Worm (Caenorhabditis elegans) whole organism, L1 larva: ENCODE data around the gene str-249.
A peak's percentile ranks its signal among the peaks of the same experiment; 100 is the strongest.

ENCODE experiments used
- C04F5.9 ChIP-seq: sonication (generic microtip); optimal IDR thresholded peaks from 2 replicates; lab custom pipeline; 2016; ENCODE audit warnings: missing genetic modification characterization, missing compliant biosample characterization
- C16A3.4 ChIP-seq: fragments of 150-350 bp; optimal IDR thresholded peaks from 2 replicates; lab custom pipeline; 2014; ENCODE audit warnings: missing biosample characterization, missing genetic modification characterization
- C34B4.2 ChIP-seq: sonication (generic microtip); optimal IDR thresholded peaks from 2 replicates; lab custom pipeline; 2017; ENCODE audit warnings: mild to moderate bottlenecking, missing genetic modification characterization, missing compliant biosample characterization
- aha-1 ChIP-seq: fragments of 150-350 bp; optimal IDR thresholded peaks from 2 replicates; lab custom pipeline; 2014; ENCODE audit warnings: missing biosample characterization, missing genetic modification characterization
- alr-1 ChIP-seq: fragments of 200-800 bp; sonication (Bioruptor generic); optimal IDR thresholded peaks from 2 replicates; lab custom pipeline; 2018; ENCODE audit warnings: borderline replicate concordance, mild to moderate bottlenecking, missing genetic modification characterization, missing compliant biosample characterization
- aly-2 ChIP-seq: fragments of 150-350 bp; optimal IDR thresholded peaks from 2 replicates; lab custom pipeline; 2014; ENCODE audit warnings: missing biosample characterization, missing genetic modification characterization
- ama-1 ChIP-seq: fragments of 150-350 bp; optimal IDR thresholded peaks from 2 replicates; lab custom pipeline; 2014
- ceh-8 ChIP-seq: fragments of 200-800 bp; sonication (Bioruptor generic); optimal IDR thresholded peaks from 2 replicates; lab custom pipeline; 2018; ENCODE audit warnings: mild to moderate bottlenecking, missing genetic modification characterization, moderate library complexity, missing compliant biosample characterization
- ceh-88 ChIP-seq: fragments of 200-800 bp; sonication (Bioruptor generic); IDR thresholded peaks from 2 replicates; pipeline ENCODE4 v1.3.6; 2022; ENCODE audit warnings: missing genetic modification characterization, missing compliant biosample characterization
- ceh-90 ChIP-seq: sonication (generic microtip); optimal IDR thresholded peaks from 2 replicates; lab custom pipeline; 2016; ENCODE audit warnings: missing genetic modification characterization, missing compliant biosample characterization
- ces-1 ChIP-seq: fragments of 150-350 bp; optimal IDR thresholded peaks from 2 replicates; lab custom pipeline; 2014; ENCODE audit warnings: missing biosample characterization, missing genetic modification reagents, missing genetic modification characterization
- efl-1 ChIP-seq, 4 experiments: fragments of 150-350 bp; optimal IDR thresholded peaks in 3 of 4; peaks in 1 of 4; 1 replicate in 1 of 4; 2 replicates in 3 of 4; lab custom pipeline; 2014; ENCODE audit warnings: missing biosample characterization in 2 of 4, missing genetic modification characterization in 2 of 4, missing genetic modification reagents in 2 of 4
- efl-3 ChIP-seq: fragments of 200-800 bp; sonication (Bioruptor generic); optimal IDR thresholded peaks from 2 replicates; lab custom pipeline; 2018; ENCODE audit warnings: mild to moderate bottlenecking, missing genetic modification characterization, missing compliant biosample characterization
- egl-13 ChIP-seq: sonication (generic microtip); optimal IDR thresholded peaks from 2 replicates; lab custom pipeline; 2016; ENCODE audit warnings: missing genotype, missing genetic modification reagents, missing genetic modification characterization, missing compliant biosample characterization
- elt-2 ChIP-seq: sonication (generic microtip); optimal IDR thresholded peaks from 2 replicates; lab custom pipeline; 2016; ENCODE audit warnings: missing genetic modification characterization, mild to moderate bottlenecking, inconsistent platforms, missing compliant biosample characterization, missing genetic modification reagents
- elt-3 ChIP-seq, 6 experiments: fragments of 150-350 bp in 1 of 6; sonication (generic microtip); optimal IDR thresholded peaks; 2 replicates each; lab custom pipeline; 2017 to 2018; ENCODE audit warnings: missing biosample characterization in 6 of 6, missing genetic modification characterization in 6 of 6, inconsistent platforms in 1 of 6
- ets-5 ChIP-seq: fragments of 200-800 bp; sonication (Bioruptor generic); IDR thresholded peaks from 2 replicates; pipeline ENCODE4 v1.3.6; 2022; ENCODE audit warnings: missing genetic modification characterization, missing compliant biosample characterization
- fos-1 ChIP-seq: fragments of 150-350 bp; optimal IDR thresholded peaks from 2 replicates; lab custom pipeline; 2014; ENCODE audit warnings: missing biosample characterization, missing genetic modification characterization
- hpl-2 ChIP-seq: fragments of 150-350 bp; optimal IDR thresholded peaks from 2 replicates; lab custom pipeline; 2014; ENCODE audit warnings: missing biosample characterization, missing genetic modification reagents, missing genetic modification characterization
- isw-1 ChIP-seq: fragments of 200-800 bp; sonication (Bioruptor generic); IDR thresholded peaks from 2 replicates; pipeline ENCODE4 v1.3.6; 2022; ENCODE audit warnings: missing genetic modification characterization, missing compliant biosample characterization
- jun-1 ChIP-seq: fragments of 150-350 bp; optimal IDR thresholded peaks from 2 replicates; lab custom pipeline; 2014; ENCODE audit warnings: missing biosample characterization, missing genetic modification reagents, missing genetic modification characterization
- lin-13 ChIP-seq: fragments of 150-350 bp; optimal IDR thresholded peaks from 2 replicates; lab custom pipeline; 2014; ENCODE audit warnings: missing biosample characterization, missing genetic modification reagents, missing genetic modification characterization
- lir-3 ChIP-seq: sonication (generic microtip); optimal IDR thresholded peaks from 2 replicates; lab custom pipeline; 2016; ENCODE audit warnings: mild to moderate bottlenecking, missing genetic modification characterization, moderate library complexity, missing compliant biosample characterization; ENCODE audit not compliant: poor library complexity
- mdl-1 ChIP-seq, 2 experiments: fragments of 150-350 bp; optimal IDR thresholded peaks; 2 replicates each; lab custom pipeline; 2014 to 2017; ENCODE audit warnings: missing biosample characterization in 2 of 2, missing genetic modification characterization in 2 of 2, inconsistent platforms in 1 of 2
- mef-2 ChIP-seq: fragments of 150-350 bp; optimal IDR thresholded peaks from 2 replicates; lab custom pipeline; 2014; ENCODE audit warnings: missing biosample characterization, missing genetic modification characterization
- mep-1 ChIP-seq: fragments of 150-350 bp; optimal IDR thresholded peaks from 2 replicates; lab custom pipeline; 2014; ENCODE audit warnings: missing biosample characterization, missing genetic modification characterization
- nhr-12 ChIP-seq: sonication (generic microtip); optimal IDR thresholded peaks from 2 replicates; lab custom pipeline; 2017; ENCODE audit warnings: missing biosample characterization, missing genetic modification characterization
- nhr-237 ChIP-seq: fragments of 150-350 bp; optimal IDR thresholded peaks from 2 replicates; lab custom pipeline; 2014; ENCODE audit warnings: missing biosample characterization, missing genetic modification characterization
- nhr-76 ChIP-seq: sonication (generic microtip); optimal IDR thresholded peaks from 2 replicates; lab custom pipeline; 2017; ENCODE audit warnings: missing biosample characterization, missing genetic modification characterization
- nhr-77 ChIP-seq: fragments of 150-350 bp; optimal IDR thresholded peaks from 2 replicates; lab custom pipeline; 2014; ENCODE audit warnings: missing biosample characterization, missing genetic modification characterization
- nhr-85 ChIP-seq: sonication (generic microtip); peaks from one replicate; lab custom pipeline; 2016; ENCODE audit warnings: missing genetic modification characterization, inconsistent platforms, missing compliant biosample characterization
- pax-3 ChIP-seq: fragments of 200-800 bp; sonication (Bioruptor generic); optimal IDR thresholded peaks from 2 replicates; lab custom pipeline; 2018; ENCODE audit warnings: mild to moderate bottlenecking, missing genetic modification characterization, moderate library complexity, missing compliant biosample characterization
- pqm-1 ChIP-seq: sonication (generic microtip); optimal IDR thresholded peaks from 3 replicates; lab custom pipeline; 2017; ENCODE audit warnings: missing biosample characterization, missing genetic modification characterization
- sox-4 ChIP-seq: sonication (generic microtip); optimal IDR thresholded peaks from 2 replicates; lab custom pipeline; 2016; ENCODE audit warnings: missing genetic modification characterization, missing compliant biosample characterization
- sptf-1 ChIP-seq: fragments of 150-350 bp; optimal IDR thresholded peaks from 2 replicates; lab custom pipeline; 2014; ENCODE audit warnings: missing biosample characterization, missing genetic modification characterization
- tlp-1 ChIP-seq: fragments of 150-350 bp; optimal IDR thresholded peaks from 2 replicates; lab custom pipeline; 2014; ENCODE audit warnings: missing biosample characterization, missing genetic modification characterization
- unc-130 ChIP-seq: fragments of 150-350 bp; optimal IDR thresholded peaks from 2 replicates; lab custom pipeline; 2017; ENCODE audit warnings: missing biosample characterization, missing genetic modification characterization, inconsistent platforms
- unc-86 ChIP-seq: sonication (generic microtip); optimal IDR thresholded peaks from 2 replicates; lab custom pipeline; 2016; ENCODE audit warnings: missing genetic modification characterization, missing compliant biosample characterization
- vab-15 ChIP-seq: sonication (generic microtip); optimal IDR thresholded peaks from 2 replicates; lab custom pipeline; 2017; ENCODE audit warnings: missing genotype, mild to moderate bottlenecking, missing genetic modification characterization, missing compliant biosample characterization
- xbp-1 ChIP-seq: sonication (generic microtip); optimal IDR thresholded peaks from 2 replicates; lab custom pipeline; 2016; ENCODE audit warnings: missing genetic modification characterization, missing compliant biosample characterization
- zip-4 ChIP-seq: fragments of 200-800 bp; sonication (Bioruptor generic); optimal IDR thresholded peaks from 2 replicates; lab custom pipeline; 2018; ENCODE audit warnings: mild to moderate bottlenecking, missing genetic modification characterization, moderate library complexity, missing compliant biosample characterization
- ztf-11 ChIP-seq, 2 experiments: sonication (generic microtip); optimal IDR thresholded peaks; 2 replicates each; lab custom pipeline; 2016 to 2017; ENCODE audit warnings: missing genetic modification characterization in 2 of 2, missing biosample characterization in 1 of 2, missing compliant biosample characterization in 1 of 2

The str-249 gene

DNA sequence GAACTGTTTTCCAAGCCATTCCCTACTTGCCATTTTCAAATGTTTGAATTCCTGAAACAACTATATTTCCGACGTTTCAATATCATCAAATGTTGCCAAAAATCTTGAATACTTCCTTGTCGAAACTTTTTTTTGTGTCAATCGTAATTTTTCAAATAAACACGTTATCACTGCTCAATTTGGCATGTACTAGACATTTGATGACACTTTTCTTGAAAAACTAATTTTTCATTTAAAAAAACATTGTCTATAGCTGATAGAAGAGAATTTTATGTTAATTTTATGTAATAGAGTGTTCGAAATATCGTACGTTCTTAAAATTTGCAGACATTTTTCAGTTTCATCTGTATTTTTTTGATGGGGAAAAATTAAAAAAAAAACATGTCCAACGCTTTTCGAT is 3.8 kb downstream of the str-249 start:
- TF ChIP-seq alr-1 (no peak), ets-5 (GFP tag; lab: Robert Waterston, UW) (no peak), elt-2 (tag; lab: Kevin White, UChicago) (no peak), aly-2 (no peak), sptf-1 (tag; lab: Kevin White, UChicago) (no peak), C04F5.9 (tag; lab: Kevin White, UChicago) (no peak), nhr-77 (tag; lab: Kevin White, UChicago) (no peak), isw-1 (GFP tag; lab: Robert Waterston, UW) (no peak), efl-3 (no peak), pqm-1 (tag; lab: Kevin White, UChicago) (no peak), lin-13 (GFP tag; lab: Kevin White, UChicago) (no peak), mdl-1 (tag; optimal IDR thresholded peaks at IDR 0.05; lab: Kevin White, UChicago) (no peak), unc-130 (tag; lab: Kevin White, UChicago) (no peak), nhr-85 (tag; lab: Kevin White, UChicago) (no peak), sox-4 (tag; lab: Kevin White, UChicago) (no peak), mep-1 (tag; lab: Kevin White, UChicago) (no peak), ama-1 (lab: Kevin White, UChicago) (no peak), nhr-12 (tag; lab: Kevin White, UChicago) (no peak), ceh-90 (tag; lab: Kevin White, UChicago) (no peak)

DNA sequence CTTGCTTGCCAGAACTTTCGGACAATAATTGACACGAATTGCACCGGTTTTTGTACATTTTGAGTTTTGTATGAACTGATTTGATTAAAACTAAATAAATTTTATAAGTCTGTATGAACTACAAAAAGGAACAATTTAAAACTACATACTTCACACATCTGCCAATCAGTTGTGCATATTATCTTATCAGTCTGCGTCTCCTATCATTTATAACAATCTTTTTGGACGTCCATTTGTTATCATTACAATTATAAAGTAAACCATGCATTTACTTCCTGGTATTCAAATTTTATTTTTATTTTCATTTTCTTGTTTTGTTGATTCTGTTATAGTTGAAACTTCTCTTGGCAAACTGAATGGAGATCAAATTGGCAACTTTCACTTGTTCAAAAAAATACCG is 6.4 kb downstream of the str-249 start, which contains the start of gene cest-10:
TSS of gene cest-10 (plus strand) at position 254 of the 400 bp plus-strand sequence.
- TF ChIP-seq C04F5.9 (tag; lab: Kevin White, UChicago), result no peak
- TF ChIP-seq lir-3 (tag; lab: Kevin White, UChicago), result no peak
- no peak for TF ChIP-seq efl-1 (optimal IDR thresholded peaks at IDR 0.05; lab: Kevin White, UChicago)
- TF ChIP-seq efl-1 (GFP tag; optimal IDR thresholded peaks at IDR 0.05 in 1 of 2; lab: Kevin White, UChicago), result peak in 1 of 2 experiments; percentile 50
- peak; percentile 32 for TF ChIP-seq tlp-1
- peak; percentile 13 for TF ChIP-seq jun-1 (tag; lab: Kevin White, UChicago)
- TF ChIP-seq elt-2 (tag; lab: Kevin White, UChicago), result peak; percentile 74
- no peak for TF ChIP-seq alr-1

DNA sequence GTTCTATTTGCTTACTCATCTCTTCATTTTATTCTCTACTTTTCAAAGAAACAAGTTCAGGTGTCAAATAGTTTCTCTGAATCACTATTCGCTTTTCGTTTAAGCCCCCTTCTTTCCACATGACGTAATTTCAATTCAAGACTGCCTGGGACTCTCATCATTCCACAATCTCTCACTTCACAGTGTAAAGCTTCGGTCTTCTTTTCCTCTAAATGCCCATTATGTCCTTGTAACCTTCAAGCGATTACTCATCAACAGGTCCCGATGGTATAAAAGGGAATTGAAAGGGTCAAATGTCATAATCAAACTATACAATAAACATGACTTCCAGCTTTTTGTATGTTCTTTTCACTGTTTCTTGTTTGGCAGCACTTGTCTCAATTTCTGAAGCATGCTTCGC is 7.7 kb downstream of the str-249 start, which contains the start of gene C42D4.3:
TSS of gene C42D4.3 (plus strand) at position 298 of the 400 bp plus-strand sequence.
- no peak for TF ChIP-seq sptf-1 (tag; lab: Kevin White, UChicago)
- no peak for TF ChIP-seq egl-13
- no peak for TF ChIP-seq nhr-237 (tag; lab: Kevin White, UChicago)
- no peak for TF ChIP-seq aly-2
- no peak for TF ChIP-seq ces-1
- no peak for TF ChIP-seq isw-1 (GFP tag; lab: Robert Waterston, UW)
- no peak for TF ChIP-seq unc-130 (tag; lab: Kevin White, UChicago)
- no peak for TF ChIP-seq unc-86 (tag; lab: Kevin White, UChicago)
- TF ChIP-seq aha-1 (tag; lab: Kevin White, UChicago), result no peak
- no peak for TF ChIP-seq zip-4
- no peak for TF ChIP-seq ztf-11 (tag; optimal IDR thresholded peaks at IDR 0.05; lab: Kevin White, UChicago)
- no peak for TF ChIP-seq pqm-1 (tag; lab: Kevin White, UChicago)
- no peak for TF ChIP-seq efl-1 (optimal IDR thresholded peaks at IDR 0.05; lab: Kevin White, UChicago)
- TF ChIP-seq efl-1 (GFP tag; optimal IDR thresholded peaks at IDR 0.05 in 1 of 2; lab: Kevin White, UChicago), result no peak
- no peak for TF ChIP-seq C04F5.9 (tag; lab: Kevin White, UChicago)
- TF ChIP-seq C16A3.4 (tag; lab: Kevin White, UChicago), result no peak
- TF ChIP-seq hpl-2 (GFP tag; lab: Kevin White, UChicago), result no peak
- TF ChIP-seq fos-1 (tag; lab: Kevin White, UChicago), result no peak
- TF ChIP-seq ceh-88 (GFP tag; lab: Robert Waterston, UW), result no peak
- no peak for TF ChIP-seq pax-3 (tag; lab: Kevin White, UChicago)

DNA sequence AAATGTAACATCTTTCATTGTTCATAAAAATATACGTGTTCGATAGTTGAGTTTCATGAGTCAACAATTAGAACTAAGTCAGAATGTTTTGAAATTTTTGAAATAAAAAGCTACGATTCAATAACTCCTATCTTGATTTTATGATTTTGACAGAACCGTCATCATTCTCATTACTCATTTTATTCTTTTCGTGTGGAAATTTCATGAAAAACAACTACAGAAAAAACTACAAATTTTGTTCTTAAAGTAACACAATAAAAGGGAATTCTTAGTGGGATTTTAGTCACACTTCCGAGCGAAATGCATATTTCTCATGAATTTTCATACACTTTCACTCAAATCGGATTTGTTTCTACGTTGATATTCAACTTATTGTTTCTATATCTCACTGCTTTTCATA is 9.8 kb downstream of the str-249 start, which contains the start of gene str-44:
TSS of gene str-44 (plus strand) at position 301 of the 400 bp plus-strand sequence.
- TF ChIP-seq ceh-88 (GFP tag; lab: Robert Waterston, UW), result no peak
- TF ChIP-seq vab-15 (tag; lab: Kevin White, UChicago), result no peak
- no peak for TF ChIP-seq elt-3 (tag; optimal IDR thresholded peaks at IDR 0.05; lab: Kevin White, UChicago)
- no peak for TF ChIP-seq xbp-1 (tag; lab: Kevin White, UChicago)
- no peak for TF ChIP-seq nhr-237 (tag; lab: Kevin White, UChicago)
- TF ChIP-seq efl-3, result no peak
- no peak for TF ChIP-seq egl-13
- TF ChIP-seq C34B4.2 (tag; lab: Kevin White, UChicago), result no peak
- no peak for TF ChIP-seq C16A3.4 (tag; lab: Kevin White, UChicago)
- TF ChIP-seq lin-13 (GFP tag; lab: Kevin White, UChicago), result no peak
- TF ChIP-seq ceh-8 (GFP tag; lab: Kevin White, UChicago), result no peak
- no peak for TF ChIP-seq mef-2 (tag; lab: Kevin White, UChicago)
- no peak for TF ChIP-seq nhr-76 (tag; lab: Kevin White, UChicago)
- TF ChIP-seq alr-1, result no peak
- TF ChIP-seq aha-1 (tag; lab: Kevin White, UChicago), result no peak
- TF ChIP-seq ces-1, result no peak
